Worm (Caenorhabditis elegans) whole organism, L4 larva: ENCODE measurements around the gene srw-35.

ENCODE experiments used
- T20F7.1 ChIP-seq: fragments of 200-800 bp; sonication (Bioruptor generic); optimal IDR thresholded peaks from 2 replicates; lab custom pipeline; 2018; ENCODE audit warnings: mild to moderate bottlenecking, missing genetic modification characterization, missing compliant biosample characterization
- ZK546.5 ChIP-seq, 2 experiments: sonication (generic microtip); optimal IDR thresholded peaks; 2 replicates each; lab custom pipeline; 2017; ENCODE audit warnings: missing biosample characterization in 2 of 2, missing genetic modification characterization in 2 of 2
- ceh-82 ChIP-seq: sonication (generic microtip); optimal IDR thresholded peaks from 2 replicates; lab custom pipeline; 2017; ENCODE audit warnings: missing biosample characterization, missing genetic modification characterization
- duxl-1 ChIP-seq: sonication (generic microtip); optimal IDR thresholded peaks from 2 replicates; lab custom pipeline; 2016; ENCODE audit warnings: mild to moderate bottlenecking, missing genetic modification characterization, moderate library complexity, missing compliant biosample characterization; ENCODE audit not compliant: poor library complexity
- lin-13 ChIP-seq: fragments of 150-350 bp; optimal IDR thresholded peaks from 2 replicates; lab custom pipeline; 2014; ENCODE audit warnings: missing biosample characterization, missing genetic modification reagents, missing genetic modification characterization
- nhr-25 ChIP-seq: sonication (generic microtip); optimal IDR thresholded peaks from 2 replicates; lab custom pipeline; 2017; ENCODE audit warnings: missing genetic modification characterization, mild to moderate bottlenecking, missing compliant biosample characterization, antibody characterized with exemption, moderate library complexity, borderline replicate concordance; ENCODE audit not compliant: insufficient read depth
- nhr-6 ChIP-seq: fragments of 150-350 bp; optimal IDR thresholded peaks from 2 replicates; lab custom pipeline; 2014; ENCODE audit warnings: missing biosample characterization, missing genetic modification characterization

- TF ChIP-seq T20F7.1 (GFP tag; lab: Kevin White, UChicago) (no peak), nhr-6 (tag; lab: Kevin White, UChicago) (no peak), nhr-25 (no peak), lin-13 (GFP tag; lab: Kevin White, UChicago) (no peak), duxl-1 (tag; lab: Kevin White, UChicago) (no peak), ZK546.5 (tag; optimal IDR thresholded peaks at IDR 0.05; lab: Kevin White, UChicago) (no peak), ceh-82 (tag; lab: Kevin White, UChicago) (no peak)
Measured at ce11 chrV:16455065-16455464, 17.2 kb upstream of the srw-35 start, which contains the start of gene str-14.
